Worm (Caenorhabditis elegans) whole organism, mixed stage, embryonic: ENCODE results near the gene B0507.6.

ENCODE experiments used
- M03D4.4 ChIP-seq: sonication (generic microtip); optimal IDR thresholded peaks from 2 replicates; lab custom pipeline; 2017; ENCODE audit warnings: mild to moderate bottlenecking, missing genetic modification characterization, missing compliant biosample characterization
- bed-3 ChIP-seq: fragments of 200-800 bp; sonication (Bioruptor generic); optimal IDR thresholded peaks from 3 replicates; lab custom pipeline; 2018; ENCODE audit warnings: mild to moderate bottlenecking, missing genetic modification characterization, moderate library complexity, missing compliant biosample characterization
- blmp-1 ChIP-seq: fragments of 150-350 bp; optimal IDR thresholded peaks from 2 replicates; lab custom pipeline; 2014; ENCODE audit warnings: missing biosample characterization, missing genetic modification characterization
- ceh-39 ChIP-seq: fragments of 150-350 bp; optimal IDR thresholded peaks from 2 replicates; lab custom pipeline; 2014; ENCODE audit warnings: missing biosample characterization, missing genetic modification characterization
- ceh-43 ChIP-seq: fragments of 200-800 bp; sonication (Bioruptor generic); optimal IDR thresholded peaks from 2 replicates; lab custom pipeline; 2018; ENCODE audit warnings: mild to moderate bottlenecking, missing genetic modification characterization, moderate library complexity, missing compliant biosample characterization
- ceh-83 ChIP-seq: fragments of 200-800 bp; sonication (Bioruptor generic); optimal IDR thresholded peaks from 2 replicates; lab custom pipeline; 2018; ENCODE audit warnings: mild to moderate bottlenecking, missing genetic modification characterization, missing compliant biosample characterization
- ces-1 ChIP-seq: fragments of 150-350 bp; optimal IDR thresholded peaks from 2 replicates; lab custom pipeline; 2014; ENCODE audit warnings: missing biosample characterization, missing genetic modification reagents, missing genetic modification characterization
- drap-1 ChIP-seq: fragments of 200-800 bp; sonication (Bioruptor generic); optimal IDR thresholded peaks from 3 replicates; lab custom pipeline; 2018; ENCODE audit warnings: mild to moderate bottlenecking, missing genetic modification characterization, missing compliant biosample characterization
- elt-1 ChIP-seq: sonication (generic microtip); optimal IDR thresholded peaks from 2 replicates; lab custom pipeline; 2017; ENCODE audit warnings: missing genetic modification characterization, mild to moderate bottlenecking, missing compliant biosample characterization, antibody characterized with exemption, moderate library complexity, borderline replicate concordance; ENCODE audit not compliant: insufficient read depth
- elt-3 ChIP-seq: fragments of 150-350 bp; optimal IDR thresholded peaks from 2 replicates; lab custom pipeline; 2014; ENCODE audit warnings: missing biosample characterization, missing genetic modification characterization
- ham-2 ChIP-seq: fragments of 200-800 bp; sonication (Bioruptor generic); optimal IDR thresholded peaks from 2 replicates; lab custom pipeline; 2018; ENCODE audit warnings: mild to moderate bottlenecking, missing genetic modification characterization, missing compliant biosample characterization
- lin-13 ChIP-seq: fragments of 150-350 bp; optimal IDR thresholded peaks from 2 replicates; lab custom pipeline; 2014; ENCODE audit warnings: missing biosample characterization, missing genetic modification characterization
- lin-32 ChIP-seq: fragments of 200-800 bp; sonication (Bioruptor generic); optimal IDR thresholded peaks from 2 replicates; lab custom pipeline; 2018; ENCODE audit warnings: mild to moderate bottlenecking, missing genetic modification characterization, missing compliant biosample characterization
- lsy-2 ChIP-seq: fragments of 150-350 bp; optimal IDR thresholded peaks from 2 replicates; lab custom pipeline; 2014; ENCODE audit warnings: missing biosample characterization, missing genetic modification characterization
- mep-1 ChIP-seq: fragments of 150-350 bp; optimal IDR thresholded peaks from 2 replicates; lab custom pipeline; 2017; ENCODE audit warnings: missing biosample characterization, missing genetic modification reagents, missing genetic modification characterization, inconsistent platforms
- nhr-12 ChIP-seq: fragments of 150-350 bp; optimal IDR thresholded peaks from 2 replicates; lab custom pipeline; 2014; ENCODE audit warnings: missing biosample characterization, missing genetic modification characterization
- nhr-237 ChIP-seq: fragments of 150-350 bp; optimal IDR thresholded peaks from 2 replicates; lab custom pipeline; 2014; ENCODE audit warnings: missing biosample characterization, missing genetic modification characterization
- nhr-28 ChIP-seq: fragments of 150-350 bp; optimal IDR thresholded peaks from 2 replicates; lab custom pipeline; 2014; ENCODE audit warnings: missing biosample characterization, missing genetic modification characterization
- nhr-76 ChIP-seq: sonication (generic microtip); optimal IDR thresholded peaks from 2 replicates; lab custom pipeline; 2017; ENCODE audit warnings: missing biosample characterization, missing genetic modification characterization
- pha-4 ChIP-seq: fragments of 150-350 bp; optimal IDR thresholded peaks from 2 replicates; lab custom pipeline; 2018; ENCODE audit warnings: missing biosample characterization, missing genetic modification reagents, missing genetic modification characterization
- sem-2 ChIP-seq: fragments of 200-800 bp; sonication (Bioruptor generic); optimal IDR thresholded peaks from 2 replicates; lab custom pipeline; 2018; ENCODE audit warnings: mild to moderate bottlenecking, missing genetic modification characterization, missing compliant biosample characterization
- snpc-4 ChIP-seq: fragments of 150-350 bp; optimal IDR thresholded peaks from 2 replicates; lab custom pipeline; 2014; ENCODE audit warnings: missing biosample characterization, missing genetic modification characterization
- sptf-1 ChIP-seq: sonication (generic microtip); optimal IDR thresholded peaks from 2 replicates; lab custom pipeline; 2017; ENCODE audit warnings: mild to moderate bottlenecking, missing genetic modification characterization, moderate library complexity, missing compliant biosample characterization
- tbx-8 ChIP-seq: fragments of 200-800 bp; sonication (Bioruptor generic); optimal IDR thresholded peaks from 2 replicates; lab custom pipeline; 2018; ENCODE audit warnings: mild to moderate bottlenecking, missing genetic modification characterization, moderate library complexity, missing compliant biosample characterization
- unc-39 ChIP-seq: fragments of 150-350 bp; optimal IDR thresholded peaks from 2 replicates; lab custom pipeline; 2014; ENCODE audit warnings: missing biosample characterization, missing genetic modification characterization
- unc-62 ChIP-seq: fragments of 150-350 bp; optimal IDR thresholded peaks from 2 replicates; lab custom pipeline; 2014; ENCODE audit warnings: missing biosample characterization, missing genetic modification reagents, missing genetic modification characterization
- zip-8 ChIP-seq: fragments of 150-350 bp; optimal IDR thresholded peaks from 2 replicates; lab custom pipeline; 2014; ENCODE audit warnings: missing biosample characterization, missing genetic modification characterization
- ztf-11 ChIP-seq: fragments of 150-350 bp; optimal IDR thresholded peaks from 2 replicates; lab custom pipeline; 2014; ENCODE audit warnings: missing biosample characterization, missing genetic modification characterization

Gene B0507.6

ce11 chrV:8730991-8731390 is 15.0 kb upstream of the B0507.6 start:
- TF ChIP-seq pha-4 (no peak), snpc-4 (tag; lab: Kevin White, UChicago) (no peak), tbx-8 (GFP tag; lab: Kevin White, UChicago) (no peak), ham-2 (GFP tag; lab: Kevin White, UChicago) (no peak), lin-32 (GFP tag; lab: Kevin White, UChicago) (no peak), ceh-39 (tag; lab: Kevin White, UChicago) (no peak), blmp-1 (tag; lab: Kevin White, UChicago) (no peak), ceh-83 (GFP tag; lab: Kevin White, UChicago) (no peak), ceh-43 (GFP tag; lab: Kevin White, UChicago) (no peak), nhr-237 (tag; lab: Kevin White, UChicago) (no peak), nhr-12 (tag; lab: Kevin White, UChicago) (no peak)

- no peak for TF ChIP-seq zip-8 (tag; lab: Kevin White, UChicago)
- TF ChIP-seq M03D4.4 (tag; lab: Kevin White, UChicago): no peak
- TF ChIP-seq drap-1 (GFP tag; lab: Kevin White, UChicago): no peak
- TF ChIP-seq nhr-28 (tag; lab: Kevin White, UChicago): no peak
- no peak for TF ChIP-seq pha-4
- no peak for TF ChIP-seq sem-2 (GFP tag; lab: Kevin White, UChicago)
- no peak for TF ChIP-seq ceh-83 (GFP tag; lab: Kevin White, UChicago)
- no peak for TF ChIP-seq blmp-1 (tag; lab: Kevin White, UChicago)
- TF ChIP-seq elt-1 (tag; lab: Kevin White, UChicago): no peak
- no peak for TF ChIP-seq nhr-76 (tag; lab: Kevin White, UChicago)
- no peak for TF ChIP-seq bed-3 (GFP tag; lab: Kevin White, UChicago)
- no peak for TF ChIP-seq elt-3 (tag; lab: Kevin White, UChicago)
- no peak for TF ChIP-seq ces-1 (GFP tag; lab: Kevin White, UChicago)
- no peak for TF ChIP-seq mep-1 (tag; lab: Kevin White, UChicago)
- no peak for TF ChIP-seq nhr-237 (tag; lab: Kevin White, UChicago)
- TF ChIP-seq nhr-12 (tag; lab: Kevin White, UChicago): no peak
Measured at ce11 chrV:8732934-8733333, 13.0 kb upstream of the B0507.6 start, which contains the start of gene ZC196.4. TSS of gene ZC196.4 (plus strand) at chrV:8733106.

DNA sequence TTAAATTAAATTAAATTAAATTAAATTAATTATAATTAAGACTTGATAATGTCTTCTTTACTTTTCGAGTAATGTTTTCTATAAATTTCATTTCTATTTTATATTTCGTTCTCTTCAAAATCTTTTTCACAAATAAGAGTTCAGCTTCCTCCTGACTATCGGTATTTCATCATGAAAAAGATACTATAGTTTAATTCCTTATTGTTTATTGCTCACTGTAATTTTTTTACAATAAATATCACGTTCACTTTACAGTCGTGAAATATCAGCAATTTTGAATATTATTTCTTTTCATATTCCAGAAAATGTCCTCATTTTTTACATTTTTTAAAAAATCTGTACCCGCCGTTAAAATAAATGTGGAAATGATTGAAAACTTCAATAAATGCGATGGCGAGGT is 9.6 kb upstream of the B0507.6 start, which contains the start of gene ZC196.3:
Gene ZC196.3 (plus strand): TSS at position 301 of the 400 bp plus-strand sequence.
- TF ChIP-seq bed-3 (GFP tag; lab: Kevin White, UChicago): no peak
- no peak for TF ChIP-seq unc-39
- TF ChIP-seq drap-1 (GFP tag; lab: Kevin White, UChicago): no peak
- TF ChIP-seq sem-2 (GFP tag; lab: Kevin White, UChicago): no peak
- TF ChIP-seq tbx-8 (GFP tag; lab: Kevin White, UChicago): no peak
- no peak for TF ChIP-seq blmp-1 (tag; lab: Kevin White, UChicago)
- TF ChIP-seq elt-3 (tag; lab: Kevin White, UChicago): no peak
- no peak for TF ChIP-seq elt-1 (tag; lab: Kevin White, UChicago)
- TF ChIP-seq lsy-2 (tag; lab: Kevin White, UChicago): no peak
- no peak for TF ChIP-seq lin-32 (GFP tag; lab: Kevin White, UChicago)

DNA sequence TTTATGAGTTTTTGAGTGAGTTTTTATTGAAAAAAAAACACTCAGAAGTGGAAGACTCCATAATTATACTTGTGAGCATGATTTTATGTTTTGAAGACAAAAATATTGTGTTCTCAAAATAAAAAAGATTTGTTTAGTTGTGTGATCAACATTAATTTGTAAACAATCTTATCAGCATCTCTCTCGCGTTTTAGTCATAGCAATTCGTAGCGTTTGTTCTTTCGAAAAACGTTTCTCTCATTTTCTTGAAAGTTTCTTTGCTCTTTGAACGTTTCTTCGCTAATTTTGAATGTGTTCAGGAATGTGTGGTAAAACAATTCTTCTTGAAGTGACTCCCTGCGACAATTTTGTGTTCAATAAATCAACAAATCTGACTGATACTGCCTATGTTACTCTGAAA is 6.8 kb upstream of the B0507.6 start, which contains the start of gene ZC196.2:
Gene ZC196.2 (plus strand): TSS at position 301 of the 400 bp plus-strand sequence.
- no peak for TF ChIP-seq snpc-4 (tag; lab: Kevin White, UChicago)
- no peak for TF ChIP-seq bed-3 (GFP tag; lab: Kevin White, UChicago)
- no peak for TF ChIP-seq elt-1 (tag; lab: Kevin White, UChicago)
- no peak for TF ChIP-seq zip-8 (tag; lab: Kevin White, UChicago)
- TF ChIP-seq nhr-12 (tag; lab: Kevin White, UChicago): no peak
- TF ChIP-seq unc-62 (GFP tag; lab: Kevin White, UChicago): no peak

ce11 chrV:8753395-8753794 is 7.4 kb downstream of the B0507.6 start, which contains the start of gene B0507.5:
TSS of gene B0507.5 (plus strand) at chrV:8753695.
- no peak for TF ChIP-seq lin-13

- no peak for TF ChIP-seq lin-32 (GFP tag; lab: Kevin White, UChicago)
- no peak for TF ChIP-seq ceh-39 (tag; lab: Kevin White, UChicago)
- no peak for TF ChIP-seq sptf-1 (tag; lab: Kevin White, UChicago)
- TF ChIP-seq zip-8 (tag; lab: Kevin White, UChicago): no peak
- TF ChIP-seq drap-1 (GFP tag; lab: Kevin White, UChicago): no peak
- TF ChIP-seq elt-3 (tag; lab: Kevin White, UChicago): no peak
- no peak for TF ChIP-seq ceh-43 (GFP tag; lab: Kevin White, UChicago)
- TF ChIP-seq sem-2 (GFP tag; lab: Kevin White, UChicago): no peak
- no peak for TF ChIP-seq lin-13
- TF ChIP-seq bed-3 (GFP tag; lab: Kevin White, UChicago): no peak
- no peak for TF ChIP-seq unc-39
- no peak for TF ChIP-seq nhr-76 (tag; lab: Kevin White, UChicago)
- TF ChIP-seq nhr-12 (tag; lab: Kevin White, UChicago): no peak
- no peak for TF ChIP-seq ztf-11 (tag; lab: Kevin White, UChicago)
Measured at ce11 chrV:8754670-8755069, 8.7 kb downstream of the B0507.6 start, which contains the start of gene B0507.4. TSS of gene B0507.4 (plus strand) at chrV:8754970.
